Worm (Caenorhabditis elegans): ENCODE data around the gene mltn-10.

Gene mltn-10

ce11 chrII:14605479-14605878, 17.4 kb upstream of the mltn-10 start, which contains the start of gene F19H8.2 (continued):
- TF ChIP-seq R02D3.7 (tag; optimal IDR thresholded peaks at IDR 0.05) (no peak), lin-38 (GFP tag; IDR thresholded peaks at IDR 0.05) (no peak), attf-4 (tag; optimal IDR thresholded peaks at IDR 0.05) (no peak)

- TF ChIP-seq ceh-62 (tag; optimal IDR thresholded peaks at IDR 0.05) (no peak), F49E8.2 (tag; optimal IDR thresholded peaks at IDR 0.05; ENCODE audit: borderline replicate concordance) (no peak)
Observed at ce11 chrII:14606172-14606571, 16.7 kb upstream of the mltn-10 start, which contains the start of gene arl-3. TSS of gene arl-3 (plus strand) at chrII:14606472.

ce11 chrII:14608508-14608907, 14.3 kb upstream of the mltn-10 start:
- TF ChIP-seq dve-1 (tag; optimal IDR thresholded peaks at IDR 0.05; ENCODE audit: insufficient read depth) (no peak), unc-62 (GFP tag; optimal IDR thresholded peaks at IDR 0.05 in 1 of 2) (peak in 1 of 2 experiments; percentile 50), unc-62 (tag; optimal IDR thresholded peaks at IDR 0.05) (no peak), aha-1 (tag) (peak; percentile 86), ces-1 (GFP tag; optimal IDR thresholded peaks at IDR 0.05) (no peak), aly-2 (tag; optimal IDR thresholded peaks at IDR 0.05) (no peak), nhr-42 (GFP tag; IDR thresholded peaks at IDR 0.05) (0 out of 2 replicates have a peak, but pooled peaks have one; percentile 55), ama-1 (optimal IDR thresholded peaks at IDR 0.05) (peak; percentile 79), nhr-6 (tag; optimal IDR thresholded peaks at IDR 0.05) (peak; percentile 6)

ce11 chrII:14609297-14609937, 13.4 kb upstream of the mltn-10 start:
- TF ChIP-seq madf-5 (GFP tag; IDR thresholded peaks at IDR 0.05) (0 out of 4 replicates have a peak, but pooled peaks of 1 of the 2 experiments have one; percentile 54), T26A8.4 (GFP tag; IDR thresholded peaks at IDR 0.05) (0 out of 2 replicates have a peak, but pooled peaks have one; percentile 18), nhr-77 (tag; optimal IDR thresholded peaks at IDR 0.05) (no peak), F49E8.2 (tag; optimal IDR thresholded peaks at IDR 0.05; ENCODE audit: borderline replicate concordance) (no peak), skn-1 (tag; optimal IDR thresholded peaks at IDR 0.05) (no peak), ztf-11 (tag; optimal IDR thresholded peaks at IDR 0.05) (no peak), ama-1 (optimal IDR thresholded peaks at IDR 0.05) (peak; percentile 66), Y105C5A.15 (GFP tag; IDR thresholded peaks at IDR 0.05) (no peak), nhr-111 (GFP tag; optimal IDR thresholded peaks at IDR 0.05) (no peak), nhr-48 (tag; optimal IDR thresholded peaks at IDR 0.05) (no peak), nhr-25 (tag; optimal IDR thresholded peaks at IDR 0.05; ENCODE audit: borderline replicate concordance, insufficient read depth) (no peak), lin-13 (GFP tag; optimal IDR thresholded peaks at IDR 0.05) (no peak), dmd-8 (GFP tag; IDR thresholded peaks at IDR 0.05) (0 out of 2 replicates have a peak, but pooled peaks have one; percentile 35), F37D6.2 (tag; optimal IDR thresholded peaks at IDR 0.05) (no peak), aha-1 (tag) (peak; percentile 96)

- TF ChIP-seq snpc-4 (tag; optimal IDR thresholded peaks at IDR 0.05) (no peak), zfp-3 (GFP tag; conservative IDR thresholded peaks at IDR 0.05) (no peak), madf-5 (GFP tag; IDR thresholded peaks at IDR 0.05) (no peak), spr-1 (tag; optimal IDR thresholded peaks at IDR 0.05) (no peak), R02D3.7 (tag; optimal IDR thresholded peaks at IDR 0.05) (no peak), unc-62 (GFP tag; optimal IDR thresholded peaks at IDR 0.05 in 1 of 2) (no peak), unc-62 (tag; optimal IDR thresholded peaks at IDR 0.05) (no peak), Y75B8A.6 (GFP tag; IDR thresholded peaks at IDR 0.05) (no peak), daf-8 (GFP tag; IDR thresholded peaks at IDR 0.05) (no peak), ceh-32 (tag; optimal IDR thresholded peaks at IDR 0.05; ENCODE audit: poor library complexity) (no peak), aha-1 (tag) (peak; percentile 77), lir-3 (tag; optimal IDR thresholded peaks at IDR 0.05) (no peak), nhr-10 (tag; optimal IDR thresholded peaks at IDR 0.05) (no peak), hmg-1.1 (GFP tag; IDR thresholded peaks at IDR 0.05) (no peak), zip-11 (GFP tag; IDR thresholded peaks at IDR 0.05) (no peak), Y5F2A.4 (GFP tag; optimal IDR thresholded peaks at IDR 0.05) (no peak), attf-4 (tag; optimal IDR thresholded peaks at IDR 0.05) (no peak), nhr-28 (tag; optimal IDR thresholded peaks at IDR 0.05) (no peak), nhr-237 (tag; optimal IDR thresholded peaks at IDR 0.05) (no peak), set-16 (GFP tag; IDR thresholded peaks at IDR 0.05) (no peak), T26A8.4 (GFP tag; IDR thresholded peaks at IDR 0.05) (no peak), php-3 (GFP tag; IDR thresholded peaks at IDR 0.05) (no peak), ctbp-1 (GFP tag; IDR thresholded peaks at IDR 0.05) (no peak), nhr-25 (tag; optimal IDR thresholded peaks at IDR 0.05; ENCODE audit: borderline replicate concordance, insufficient read depth) (no peak)
Observed at ce11 chrII:14610492-14611142, 12.2 kb upstream of the mltn-10 start.

All from whole organism, L4 larva.